Worm (Caenorhabditis elegans) whole organism, L2 larva: ENCODE measurements around the gene K12B6.9.
A peak's percentile ranks its signal among the peaks of the same experiment; 100 is the strongest.

ENCODE experiments used
- Y55F3AM.14 ChIP-seq: fragments of 200-800 bp; sonication (Bioruptor generic); optimal IDR thresholded peaks from 2 replicates; lab custom pipeline; 2018; ENCODE audit warnings: mild to moderate bottlenecking, missing genetic modification characterization, missing compliant biosample characterization
- ZK546.5 ChIP-seq: sonication (generic microtip); optimal IDR thresholded peaks from 2 replicates; lab custom pipeline; 2017; ENCODE audit warnings: missing biosample characterization, missing genetic modification characterization
- aly-2 ChIP-seq: fragments of 150-350 bp; optimal IDR thresholded peaks from 2 replicates; lab custom pipeline; 2014; ENCODE audit warnings: missing biosample characterization, missing genetic modification characterization
- blmp-1 ChIP-seq: sonication (generic microtip); optimal IDR thresholded peaks from 2 replicates; lab custom pipeline; 2017; ENCODE audit warnings: missing genetic modification characterization, mild to moderate bottlenecking, missing compliant biosample characterization, antibody characterized with exemption, moderate library complexity; ENCODE audit not compliant: insufficient read depth
- ceh-16 ChIP-seq: fragments of 150-350 bp; optimal IDR thresholded peaks from 2 replicates; lab custom pipeline; 2014; ENCODE audit warnings: missing biosample characterization, missing genetic modification characterization
- ceh-82 ChIP-seq: fragments of 150-350 bp; optimal IDR thresholded peaks from 2 replicates; lab custom pipeline; 2014; ENCODE audit warnings: missing biosample characterization, missing genetic modification characterization
- elt-1 ChIP-seq: fragments of 150-350 bp; optimal IDR thresholded peaks from 2 replicates; lab custom pipeline; 2014; ENCODE audit warnings: missing biosample characterization, missing genetic modification characterization
- fos-1 ChIP-seq: fragments of 150-350 bp; optimal IDR thresholded peaks from 2 replicates; lab custom pipeline; 2014; ENCODE audit warnings: missing biosample characterization, missing genetic modification characterization
- gmeb-1 ChIP-seq: fragments of 150-350 bp; optimal IDR thresholded peaks from 2 replicates; lab custom pipeline; 2014; ENCODE audit warnings: missing biosample characterization, missing genetic modification characterization
- lin-13 ChIP-seq: fragments of 150-350 bp; optimal IDR thresholded peaks from 2 replicates; lab custom pipeline; 2014; ENCODE audit warnings: missing biosample characterization, missing genetic modification reagents, missing genetic modification characterization
- lin-39 ChIP-seq: fragments of 150-350 bp; optimal IDR thresholded peaks from 2 replicates; lab custom pipeline; 2014; ENCODE audit warnings: missing biosample characterization, missing genetic modification reagents, missing genetic modification characterization
- lsy-2 ChIP-seq, 2 experiments: fragments of 150-350 bp in 1 of 2; sonication (generic microtip) in 1 of 2; optimal IDR thresholded peaks; 2 replicates each; lab custom pipeline; 2014 to 2017; ENCODE audit warnings: missing biosample characterization in 2 of 2, missing genetic modification characterization in 2 of 2
- mbf-1 ChIP-seq: sonication (generic microtip); optimal IDR thresholded peaks from 2 replicates; lab custom pipeline; 2017; ENCODE audit warnings: missing biosample characterization, missing genetic modification characterization
- mdl-1 ChIP-seq, 2 experiments: fragments of 150-350 bp in 1 of 2; sonication (generic microtip) in 1 of 2; optimal IDR thresholded peaks; 2 replicates each; lab custom pipeline; 2017; ENCODE audit warnings: missing biosample characterization in 2 of 2, missing genetic modification characterization in 2 of 2
- nhr-10 ChIP-seq: sonication (generic microtip); optimal IDR thresholded peaks from 2 replicates; lab custom pipeline; 2017; ENCODE audit warnings: missing biosample characterization, missing genetic modification characterization
- nhr-11 ChIP-seq: fragments of 150-350 bp; optimal IDR thresholded peaks from 2 replicates; lab custom pipeline; 2014; ENCODE audit warnings: missing biosample characterization, missing genetic modification characterization
- nhr-129 ChIP-seq: fragments of 150-350 bp; optimal IDR thresholded peaks from 2 replicates; lab custom pipeline; 2014; ENCODE audit warnings: missing biosample characterization, missing genetic modification characterization
- nhr-21 ChIP-seq: fragments of 150-350 bp; optimal IDR thresholded peaks from 2 replicates; lab custom pipeline; 2014; ENCODE audit warnings: missing biosample characterization, missing genetic modification characterization
- nhr-23 ChIP-seq: fragments of 150-350 bp; optimal IDR thresholded peaks from 2 replicates; lab custom pipeline; 2014; ENCODE audit warnings: missing biosample characterization, missing genetic modification reagents, missing genetic modification characterization
- nhr-25 ChIP-seq: fragments of 150-350 bp; sonication (generic microtip); optimal IDR thresholded peaks from 3 replicates; lab custom pipeline; 2014; ENCODE audit warnings: missing biosample characterization, missing genetic modification characterization
- nhr-6 ChIP-seq: fragments of 150-350 bp; optimal IDR thresholded peaks from 2 replicates; lab custom pipeline; 2014; ENCODE audit warnings: missing biosample characterization, missing genetic modification characterization
- skn-1 ChIP-seq: sonication (generic microtip); optimal IDR thresholded peaks from 2 replicates; lab custom pipeline; 2017; ENCODE audit warnings: missing biosample characterization, missing genetic modification characterization
- sma-3 ChIP-seq: sonication (generic microtip); optimal IDR thresholded peaks from 2 replicates; lab custom pipeline; 2016; ENCODE audit warnings: missing genetic modification reagents, missing genetic modification characterization, missing compliant biosample characterization
- sma-9 ChIP-seq, 2 experiments: fragments of 150-350 bp in 1 of 2; sonication (generic microtip) in 1 of 2; optimal IDR thresholded peaks; 2 replicates each; lab custom pipeline; 2014 to 2016; ENCODE audit warnings: missing genetic modification characterization in 2 of 2, mild to moderate bottlenecking in 1 of 2, missing biosample characterization in 1 of 2, missing compliant biosample characterization in 1 of 2, missing genetic modification reagents in 1 of 2, moderate library complexity in 1 of 2
- snpc-4 ChIP-seq: fragments of 150-350 bp; optimal IDR thresholded peaks from 2 replicates; lab custom pipeline; 2014; ENCODE audit warnings: missing biosample characterization, missing genetic modification characterization
- unc-39 ChIP-seq: fragments of 150-350 bp; optimal IDR thresholded peaks from 2 replicates; lab custom pipeline; 2014; ENCODE audit warnings: missing biosample characterization, missing genetic modification characterization
- unc-55 ChIP-seq: fragments of 150-350 bp; sonication (generic microtip); optimal IDR thresholded peaks from 3 replicates; lab custom pipeline; 2014; ENCODE audit warnings: missing biosample characterization, missing genetic modification reagents, missing genetic modification characterization
- unc-62 ChIP-seq: fragments of 150-350 bp; optimal IDR thresholded peaks from 2 replicates; lab custom pipeline; 2014; ENCODE audit warnings: missing biosample characterization, missing genetic modification reagents, missing genetic modification characterization
- zag-1 ChIP-seq: fragments of 150-350 bp; optimal IDR thresholded peaks from 2 replicates; lab custom pipeline; 2014; ENCODE audit warnings: missing biosample characterization, missing genetic modification characterization
- ztf-1 ChIP-seq: fragments of 200-800 bp; sonication (Bioruptor generic); conservative IDR thresholded peaks from 2 replicates; pipeline ENCODE4 v1.3.6; 2022; ENCODE audit warnings: missing genetic modification characterization, missing compliant biosample characterization
- ztf-11 ChIP-seq: sonication (generic microtip); optimal IDR thresholded peaks from 2 replicates; lab custom pipeline; 2017; ENCODE audit warnings: missing biosample characterization, missing genetic modification characterization

The K12B6.9 gene

DNA sequence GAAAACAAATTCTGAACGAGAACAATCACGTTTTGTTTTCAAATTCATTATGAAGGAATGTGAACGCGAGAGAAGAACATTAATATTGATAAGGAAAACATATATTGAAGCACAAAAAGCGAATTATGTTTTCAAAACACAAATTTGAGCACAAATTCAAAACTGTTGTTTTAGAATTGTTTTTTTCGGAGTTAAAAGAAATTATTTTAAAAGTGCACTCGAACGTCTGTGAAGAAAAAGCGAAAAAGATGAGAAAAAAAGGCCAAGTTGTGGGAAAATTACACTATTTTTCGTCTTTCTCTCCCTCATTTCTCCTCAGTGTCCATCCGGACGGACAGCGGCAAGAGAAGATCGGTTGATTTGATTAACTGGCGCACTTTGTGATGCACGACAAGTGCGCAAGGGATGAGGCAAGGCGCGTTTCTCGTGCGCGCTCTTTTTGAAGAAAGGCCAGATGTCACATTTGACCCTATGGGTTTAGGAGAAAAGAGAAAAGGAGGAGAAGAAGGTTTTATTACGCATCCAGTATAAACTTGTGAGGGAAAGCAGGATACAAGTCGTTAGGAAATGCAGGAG lies 25.1 kb downstream of the K12B6.9 start, which contains the start of gene mrck-1 (continued):
- TF ChIP-seq lsy-2 (tag; optimal IDR thresholded peaks at IDR 0.05; lab: Kevin White, UChicago) (peak; percentile 87 to 94), ztf-11 (tag; lab: Kevin White, UChicago) (no peak), nhr-129 (tag; lab: Kevin White, UChicago) (peak; percentile 96), sma-9 (GFP tag; optimal IDR thresholded peaks at IDR 0.05; lab: Kevin White, UChicago) (peak; percentile 98), sma-9 (tag; optimal IDR thresholded peaks at IDR 0.05; lab: Kevin White, UChicago) (no peak), aly-2 (tag; lab: Kevin White, UChicago) (no peak)

ce11 chrV:6259139-6259538 lies 33.3 kb downstream of the K12B6.9 start, which contains the start of gene K08B12.1:
K08B12.1 (plus strand) TSS chrV:6259367.
- TF ChIP-seq snpc-4 (tag; lab: Kevin White, UChicago): no peak
- no peak for TF ChIP-seq aly-2 (tag; lab: Kevin White, UChicago)
- no peak for TF ChIP-seq skn-1 (tag; lab: Kevin White, UChicago)
- TF ChIP-seq nhr-6 (tag; lab: Kevin White, UChicago): no peak
- TF ChIP-seq lin-13 (GFP tag; lab: Kevin White, UChicago): no peak
- no peak for TF ChIP-seq sma-3
- no peak for TF ChIP-seq lin-39 (tag; lab: Kevin White, UChicago)
- TF ChIP-seq mbf-1: no peak
- TF ChIP-seq ztf-1 (GFP tag; lab: Robert Waterston, UW): no peak
- TF ChIP-seq unc-39 (tag; lab: Kevin White, UChicago): no peak
- TF ChIP-seq ceh-82 (tag; lab: Kevin White, UChicago): no peak
- no peak for TF ChIP-seq nhr-10 (tag; lab: Kevin White, UChicago)
- TF ChIP-seq sma-9 (GFP tag; optimal IDR thresholded peaks at IDR 0.05; lab: Kevin White, UChicago): no peak
- TF ChIP-seq sma-9 (tag; optimal IDR thresholded peaks at IDR 0.05; lab: Kevin White, UChicago): no peak
- TF ChIP-seq nhr-21 (tag; lab: Kevin White, UChicago): no peak
- no peak for TF ChIP-seq ZK546.5 (tag; lab: Kevin White, UChicago)
- TF ChIP-seq unc-55 (GFP tag; lab: Kevin White, UChicago): no peak
- no peak for TF ChIP-seq fos-1 (tag; lab: Kevin White, UChicago)
- TF ChIP-seq blmp-1: no peak

ce11 chrV:6253936-6254335 lies 38.5 kb downstream of the K12B6.9 start:
- TF ChIP-seq ceh-16 (tag; lab: Kevin White, UChicago): peak; percentile 87
- TF ChIP-seq elt-1 (tag; lab: Kevin White, UChicago): peak; percentile 95
- no peak for TF ChIP-seq nhr-11
- TF ChIP-seq sma-9 (GFP tag; optimal IDR thresholded peaks at IDR 0.05; lab: Kevin White, UChicago): peak; percentile 92
- no peak for TF ChIP-seq sma-9 (tag; optimal IDR thresholded peaks at IDR 0.05; lab: Kevin White, UChicago)
- peak; percentile 47 for TF ChIP-seq nhr-25 (tag; lab: Kevin White, UChicago)
- TF ChIP-seq Y55F3AM.14 (GFP tag; lab: Kevin White, UChicago): no peak
- no peak for TF ChIP-seq skn-1 (tag; lab: Kevin White, UChicago)
- TF ChIP-seq ZK546.5 (tag; lab: Kevin White, UChicago): no peak
- TF ChIP-seq nhr-23: no peak

ce11 chrV:6250959-6251598 lies 41.4 kb downstream of the K12B6.9 start:
- TF ChIP-seq nhr-21 (tag; lab: Kevin White, UChicago) (no peak), mdl-1 (tag; optimal IDR thresholded peaks at IDR 0.05; lab: Kevin White, UChicago) (no peak), zag-1 (tag; lab: Kevin White, UChicago) (no peak), fos-1 (tag; lab: Kevin White, UChicago) (peak; percentile 52), gmeb-1 (tag; lab: Kevin White, UChicago) (no peak), sma-9 (GFP tag; optimal IDR thresholded peaks at IDR 0.05; lab: Kevin White, UChicago) (peak; percentile 31), sma-9 (tag; optimal IDR thresholded peaks at IDR 0.05; lab: Kevin White, UChicago) (no peak), nhr-10 (tag; lab: Kevin White, UChicago) (no peak), ztf-11 (tag; lab: Kevin White, UChicago) (no peak), ztf-1 (GFP tag; lab: Robert Waterston, UW) (no peak), unc-62 (GFP tag; lab: Kevin White, UChicago) (no peak), sma-3 (no peak), lin-13 (GFP tag; lab: Kevin White, UChicago) (no peak), snpc-4 (tag; lab: Kevin White, UChicago) (no peak)
